Worm (Caenorhabditis elegans) whole organism, late embryonic: ENCODE measurements around the gene enu-3.2.
"Not testable (repeated sequence)": the region's sequence is repeated elsewhere in the genome, so short reads cannot be mapped to it uniquely, and the experiment has no call there.

ENCODE experiments used
- C08G9.2 ChIP-seq: sonication (generic microtip); optimal IDR thresholded peaks from 2 replicates; lab custom pipeline; 2016; ENCODE audit warnings: mild to moderate bottlenecking, missing genetic modification characterization, moderate library complexity, missing compliant biosample characterization
- C38D4.7 ChIP-seq: fragments of 200-800 bp; sonication (Bioruptor generic); optimal IDR thresholded peaks from 2 replicates; lab custom pipeline; 2018; ENCODE audit warnings: mild to moderate bottlenecking, missing genetic modification characterization, moderate library complexity, missing compliant biosample characterization
- K09A11.1 ChIP-seq: sonication (generic microtip); optimal IDR thresholded peaks from 2 replicates; lab custom pipeline; 2017; ENCODE audit warnings: antibody characterized with exemption, mild to moderate bottlenecking, missing genetic modification characterization, missing compliant biosample characterization; ENCODE audit not compliant: insufficient read depth
- T23F11.4 ChIP-seq: fragments of 200-800 bp; sonication (Bioruptor generic); optimal IDR thresholded peaks from 2 replicates; lab custom pipeline; 2018; ENCODE audit warnings: mild to moderate bottlenecking, missing genetic modification characterization, missing compliant biosample characterization
- Y22D7AL.16 ChIP-seq: sonication (generic microtip); optimal IDR thresholded peaks from 2 replicates; lab custom pipeline; 2016; ENCODE audit warnings: missing genetic modification characterization, missing compliant biosample characterization
- ahr-1 ChIP-seq: sonication (generic microtip); optimal IDR thresholded peaks from 2 replicates; lab custom pipeline; 2016; ENCODE audit warnings: missing genetic modification characterization, missing compliant biosample characterization
- ama-1 ChIP-seq: fragments of 150-350 bp; optimal IDR thresholded peaks from 2 replicates; lab custom pipeline; 2014
- ceh-14 ChIP-seq: sonication (generic microtip); optimal IDR thresholded peaks from 2 replicates; lab custom pipeline; 2016; ENCODE audit warnings: missing genotype, missing genetic modification characterization, missing compliant biosample characterization
- ceh-18 ChIP-seq: sonication (generic microtip); optimal IDR thresholded peaks from 2 replicates; lab custom pipeline; 2016; ENCODE audit warnings: missing genetic modification characterization, missing compliant biosample characterization
- ceh-19 ChIP-seq: fragments of 200-800 bp; sonication (Bioruptor generic); optimal IDR thresholded peaks from 2 replicates; lab custom pipeline; 2018; ENCODE audit warnings: mild to moderate bottlenecking, missing genetic modification characterization, missing compliant biosample characterization
- ceh-2 ChIP-seq: sonication (generic microtip); optimal IDR thresholded peaks from 2 replicates; lab custom pipeline; 2016; ENCODE audit warnings: missing genotype, missing genetic modification characterization, missing compliant biosample characterization
- ceh-24 ChIP-seq: sonication (generic microtip); optimal IDR thresholded peaks from 2 replicates; lab custom pipeline; 2016; ENCODE audit warnings: mild to moderate bottlenecking, missing genetic modification characterization, missing compliant biosample characterization
- ceh-30 ChIP-seq: fragments of 150-350 bp; optimal IDR thresholded peaks from 2 replicates; lab custom pipeline; 2014; ENCODE audit warnings: missing biosample characterization, missing genetic modification characterization
- ceh-31 ChIP-seq: sonication (generic microtip); optimal IDR thresholded peaks from 2 replicates; lab custom pipeline; 2016; ENCODE audit warnings: missing genetic modification characterization, missing compliant biosample characterization
- ceh-6 ChIP-seq: fragments of 200-800 bp; sonication (Bioruptor generic); optimal IDR thresholded peaks from 2 replicates; lab custom pipeline; 2018; ENCODE audit warnings: mild to moderate bottlenecking, missing genetic modification characterization, missing compliant biosample characterization
- ceh-9 ChIP-seq: sonication (generic microtip); optimal IDR thresholded peaks from 2 replicates; lab custom pipeline; 2016; ENCODE audit warnings: mild to moderate bottlenecking, missing genetic modification characterization, inconsistent platforms, missing compliant biosample characterization
- che-1 ChIP-seq: sonication (generic microtip); optimal IDR thresholded peaks from 2 replicates; lab custom pipeline; 2016; ENCODE audit warnings: mild to moderate bottlenecking, missing genetic modification characterization, missing compliant biosample characterization
- dmd-4 ChIP-seq: sonication (generic microtip); optimal IDR thresholded peaks from 2 replicates; lab custom pipeline; 2016; ENCODE audit warnings: borderline replicate concordance, missing genetic modification characterization, missing compliant biosample characterization
- dve-1 ChIP-seq: sonication (generic microtip); optimal IDR thresholded peaks from 2 replicates; lab custom pipeline; 2017; ENCODE audit warnings: antibody characterized with exemption, mild to moderate bottlenecking, missing genetic modification characterization, missing compliant biosample characterization
- elt-2 ChIP-seq: sonication (generic microtip); optimal IDR thresholded peaks from 2 replicates; lab custom pipeline; 2016; ENCODE audit warnings: missing genetic modification reagents, missing genetic modification characterization, missing compliant biosample characterization
- elt-4 ChIP-seq: sonication (generic microtip); optimal IDR thresholded peaks from 2 replicates; lab custom pipeline; 2016; ENCODE audit warnings: missing genetic modification characterization, missing compliant biosample characterization
- eyg-1 ChIP-seq: sonication (generic microtip); optimal IDR thresholded peaks from 2 replicates; lab custom pipeline; 2016; ENCODE audit warnings: missing genotype, missing genetic modification characterization, missing compliant biosample characterization
- fkh-10 ChIP-seq: fragments of 150-350 bp; optimal IDR thresholded peaks from 2 replicates; lab custom pipeline; 2014; ENCODE audit warnings: missing biosample characterization, missing genetic modification reagents, missing genetic modification characterization
- fkh-6 ChIP-seq: sonication (generic microtip); optimal IDR thresholded peaks from 2 replicates; lab custom pipeline; 2016; ENCODE audit warnings: missing genetic modification characterization, missing compliant biosample characterization
- hlh-30 ChIP-seq: sonication (generic microtip); optimal IDR thresholded peaks from 2 replicates; lab custom pipeline; 2017; ENCODE audit warnings: antibody characterized with exemption, missing genetic modification characterization, missing compliant biosample characterization; ENCODE audit not compliant: insufficient read depth
- hlh-8 ChIP-seq: sonication (generic microtip); optimal IDR thresholded peaks from 2 replicates; lab custom pipeline; 2016; ENCODE audit warnings: missing genotype, missing genetic modification characterization, missing compliant biosample characterization
- lin-11 ChIP-seq: fragments of 200-800 bp; sonication (Bioruptor generic); optimal IDR thresholded peaks from 2 replicates; lab custom pipeline; 2018; ENCODE audit warnings: mild to moderate bottlenecking, missing genetic modification characterization, missing compliant biosample characterization
- npax-4 ChIP-seq: sonication (generic microtip); optimal IDR thresholded peaks from 2 replicates; lab custom pipeline; 2016; ENCODE audit warnings: missing genetic modification characterization, missing compliant biosample characterization
- odd-2 ChIP-seq: sonication (generic microtip); optimal IDR thresholded peaks from 2 replicates; lab custom pipeline; 2017; ENCODE audit warnings: antibody characterized with exemption, mild to moderate bottlenecking, missing genetic modification characterization, missing compliant biosample characterization
- pag-3 ChIP-seq: sonication (generic microtip); optimal IDR thresholded peaks from 2 replicates; lab custom pipeline; 2016; ENCODE audit warnings: missing compliant biosample characterization, missing genetic modification characterization, borderline replicate concordance
- pat-9 ChIP-seq: fragments of 200-800 bp; sonication (Bioruptor generic); optimal IDR thresholded peaks from 2 replicates; lab custom pipeline; 2018; ENCODE audit warnings: mild to moderate bottlenecking, missing genetic modification characterization, moderate library complexity, missing compliant biosample characterization
- pha-4 ChIP-seq: fragments of 150-350 bp; optimal IDR thresholded peaks from 2 replicates; lab custom pipeline; 2018; ENCODE audit warnings: missing biosample characterization, missing genetic modification reagents, missing genetic modification characterization
- pros-1 ChIP-seq: fragments of 150-350 bp; optimal IDR thresholded peaks from 2 replicates; lab custom pipeline; 2014; ENCODE audit warnings: missing biosample characterization, missing genetic modification reagents, missing genetic modification characterization
- rnt-1 ChIP-seq: sonication (generic microtip); optimal IDR thresholded peaks from 2 replicates; lab custom pipeline; 2016; ENCODE audit warnings: missing genetic modification characterization, missing compliant biosample characterization
- sdc-2 ChIP-seq: sonication (generic microtip); optimal IDR thresholded peaks from 2 replicates; lab custom pipeline; 2016; ENCODE audit warnings: missing genotype, missing genetic modification characterization, missing compliant biosample characterization
- sox-2 ChIP-seq: fragments of 200-800 bp; sonication (Bioruptor generic); IDR thresholded peaks from 2 replicates; pipeline ENCODE4 v1.3.6; 2022; ENCODE audit warnings: missing genetic modification reagents, missing genetic modification characterization, missing compliant biosample characterization
- tbx-7 ChIP-seq: sonication (generic microtip); optimal IDR thresholded peaks from 2 replicates; lab custom pipeline; 2016; ENCODE audit warnings: missing genotype, missing genetic modification characterization, missing compliant biosample characterization
- unc-3 ChIP-seq, 2 experiments: fragments of 200-800 bp in 1 of 2; sonication (Bioruptor generic) in 1 of 2; sonication (generic microtip) in 1 of 2; conservative IDR thresholded peaks in 1 of 2; optimal IDR thresholded peaks in 1 of 2; 2 replicates each; pipeline versions ENCODE4 v1.3.6 to Lab custom; 2016 to 2022; ENCODE audit warnings: missing compliant biosample characterization in 2 of 2, missing genetic modification characterization in 2 of 2, missing genetic modification reagents in 1 of 2
- unc-42 ChIP-seq: sonication (generic microtip); optimal IDR thresholded peaks from 2 replicates; lab custom pipeline; 2016; ENCODE audit warnings: missing genotype, missing genetic modification characterization, missing compliant biosample characterization

Gene enu-3.2

DNA sequence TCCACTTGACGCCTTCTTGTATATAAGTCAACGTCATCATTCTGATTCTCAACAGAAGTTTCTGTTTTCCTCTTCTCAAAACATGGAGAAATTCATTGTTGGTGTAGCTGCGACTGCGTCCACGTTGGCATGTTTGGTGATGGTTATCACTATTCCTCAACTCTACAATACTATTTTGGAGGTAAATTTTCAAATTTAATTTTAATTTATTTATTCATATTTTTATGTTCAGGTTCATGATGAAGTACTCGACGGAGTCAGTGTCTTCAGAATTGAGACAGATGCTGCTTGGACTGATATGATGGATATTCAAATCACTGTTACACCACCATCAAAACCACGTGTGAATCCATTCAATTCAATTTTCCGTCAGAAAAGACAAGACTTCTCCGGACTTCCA lies 36.9 kb downstream of the enu-3.2 start, which contains the start of gene col-89:
col-89 (plus strand) TSS at position 19 of the 400 bp plus-strand sequence.
- TF ChIP-seq dmd-4 (tag; lab: Kevin White, UChicago) (no peak), eyg-1 (tag; lab: Kevin White, UChicago) (no peak), ceh-2 (tag; lab: Kevin White, UChicago) (no peak), dve-1 (no peak), pat-9 (tag; lab: Kevin White, UChicago) (no peak), ceh-14 (tag; lab: Kevin White, UChicago) (no peak), ceh-18 (no peak), C38D4.7 (GFP tag; lab: Kevin White, UChicago) (no peak), ceh-30 (tag; lab: Kevin White, UChicago) (no peak), sdc-2 (tag; lab: Kevin White, UChicago) (no peak), rnt-1 (no peak), odd-2 (no peak), elt-4 (tag; lab: Kevin White, UChicago) (no peak), che-1 (no peak)

DNA sequence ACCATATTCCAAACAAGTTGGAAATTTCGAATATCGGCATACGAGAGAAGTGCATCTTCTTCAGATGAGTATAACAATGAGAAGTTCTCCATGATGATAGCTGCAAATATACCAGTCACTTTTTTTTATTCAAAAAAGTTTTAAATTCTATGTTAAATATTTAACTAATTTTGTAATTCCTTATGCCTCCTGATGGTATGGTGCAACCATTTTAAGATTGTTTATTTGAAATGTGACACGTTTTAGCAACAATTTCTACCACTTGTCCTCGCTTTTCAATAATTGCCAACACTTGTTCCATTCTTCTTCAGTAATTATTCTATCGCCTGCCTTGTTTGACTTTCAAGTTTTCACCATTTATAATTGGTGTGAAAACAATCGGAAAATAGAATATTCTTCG lies 39.1 kb downstream of the enu-3.2 start, which contains the start of gene F17C8.6:
F17C8.6 (minus strand) TSS at position 101 of the 400 bp plus-strand sequence.
- no peak for TF ChIP-seq ceh-19
- no peak for TF ChIP-seq ceh-31
- no peak for TF ChIP-seq fkh-10
- no peak for TF ChIP-seq npax-4
- TF ChIP-seq rnt-1, result no peak
- TF ChIP-seq hlh-30 (tag; lab: Kevin White, UChicago), result no peak
- TF ChIP-seq ceh-9, result no peak
- TF ChIP-seq K09A11.1 (tag; lab: Kevin White, UChicago), result no peak
- TF ChIP-seq ceh-14 (tag; lab: Kevin White, UChicago), result no peak
- no peak for TF ChIP-seq lin-11 (tag; lab: Kevin White, UChicago)
- TF ChIP-seq pha-4 (tag; lab: Kevin White, UChicago), result no peak
- no peak for TF ChIP-seq ahr-1
- no peak for TF ChIP-seq ceh-24 (tag; lab: Kevin White, UChicago)
- TF ChIP-seq pros-1 (tag; lab: Kevin White, UChicago), result no peak
- TF ChIP-seq unc-3 (GFP tag; conservative IDR thresholded peaks at IDR 0.05; lab: Robert Waterston, UW), result no peak
- no peak for TF ChIP-seq unc-3 (tag; optimal IDR thresholded peaks at IDR 0.05; lab: Kevin White, UChicago)
- no peak for TF ChIP-seq C08G9.2 (tag; lab: Kevin White, UChicago)

ce11 chrIII:4742620-4743019 lies 42.4 kb downstream of the enu-3.2 start, which contains the start of gene twk-6:
TSS of gene twk-6 (plus strand) at chrIII:4742920.
- TF ChIP-seq C08G9.2, dmd-4, ceh-2 (tag; lab: Kevin White, UChicago): not testable (repeated sequence)

ce11 chrIII:4740820-4741219 lies 44.2 kb downstream of the enu-3.2 start:
- TF ChIP-seq ceh-6 (GFP tag; lab: Kevin White, UChicago) (no peak), elt-2 (tag; lab: Kevin White, UChicago) (peak; percentile 27), sox-2 (GFP tag; lab: Robert Waterston, UW) (no peak)

ce11 chrIII:4739975-4740374 lies 45.1 kb downstream of the enu-3.2 start, which contains the start of gene ras-2:
TSS of gene ras-2 (minus strand) at chrIII:4740075.
- TF ChIP-seq ceh-24 (tag; lab: Kevin White, UChicago), result no peak
- TF ChIP-seq unc-3 (GFP tag; conservative IDR thresholded peaks at IDR 0.05; lab: Robert Waterston, UW), result no peak
- TF ChIP-seq unc-3 (tag; optimal IDR thresholded peaks at IDR 0.05; lab: Kevin White, UChicago), result no peak
- TF ChIP-seq ama-1 (lab: Kevin White, UChicago), result no peak
- no peak for TF ChIP-seq pat-9 (tag; lab: Kevin White, UChicago)
- TF ChIP-seq Y22D7AL.16 (tag; lab: Kevin White, UChicago), result no peak
- TF ChIP-seq pros-1 (tag; lab: Kevin White, UChicago), result no peak
- no peak for TF ChIP-seq ceh-19
- TF ChIP-seq hlh-8, result no peak
- no peak for TF ChIP-seq pag-3 (tag; lab: Kevin White, UChicago)
- TF ChIP-seq tbx-7 (tag; lab: Kevin White, UChicago), result no peak
- no peak for TF ChIP-seq che-1
- no peak for TF ChIP-seq fkh-6
- no peak for TF ChIP-seq fkh-10
- TF ChIP-seq sdc-2 (tag; lab: Kevin White, UChicago), result no peak
- no peak for TF ChIP-seq elt-2 (tag; lab: Kevin White, UChicago)
- no peak for TF ChIP-seq ahr-1
- no peak for TF ChIP-seq unc-42 (tag; lab: Kevin White, UChicago)
- TF ChIP-seq T23F11.4 (GFP tag; lab: Kevin White, UChicago), result no peak
